Worm (Caenorhabditis elegans) whole organism, L2 larva: Measurements from ENCODE around the gene lgc-9.

Experiments
- C34F6.9 ChIP-seq: fragments of 150-350 bp; optimal IDR thresholded peaks from 2 replicates; lab custom pipeline; 2014; ENCODE audit warnings: missing biosample characterization, missing genetic modification characterization
- F13H6.1 ChIP-seq: sonication (generic microtip); optimal IDR thresholded peaks from 2 replicates; lab custom pipeline; 2016; ENCODE audit warnings: missing genetic modification characterization, missing compliant biosample characterization
- R02D3.7 ChIP-seq: fragments of 150-350 bp; optimal IDR thresholded peaks from 2 replicates; lab custom pipeline; 2014; ENCODE audit warnings: missing biosample characterization, missing genetic modification characterization
- Y55F3AM.14 ChIP-seq: fragments of 200-800 bp; sonication (Bioruptor generic); optimal IDR thresholded peaks from 2 replicates; lab custom pipeline; 2018; ENCODE audit warnings: mild to moderate bottlenecking, missing genetic modification characterization, missing compliant biosample characterization
- ZK546.5 ChIP-seq: sonication (generic microtip); optimal IDR thresholded peaks from 2 replicates; lab custom pipeline; 2017; ENCODE audit warnings: missing biosample characterization, missing genetic modification characterization
- alr-1 ChIP-seq: fragments of 150-350 bp; optimal IDR thresholded peaks from 2 replicates; lab custom pipeline; 2014; ENCODE audit warnings: missing biosample characterization, missing genetic modification characterization
- aly-2 ChIP-seq: fragments of 150-350 bp; optimal IDR thresholded peaks from 2 replicates; lab custom pipeline; 2014; ENCODE audit warnings: missing biosample characterization, missing genetic modification characterization
- ama-1 ChIP-seq: fragments of 150-350 bp; optimal IDR thresholded peaks from 2 replicates; lab custom pipeline; 2018; ENCODE audit warnings: inconsistent platforms
- blmp-1 ChIP-seq: sonication (generic microtip); optimal IDR thresholded peaks from 2 replicates; lab custom pipeline; 2017; ENCODE audit warnings: missing genetic modification characterization, mild to moderate bottlenecking, missing compliant biosample characterization, antibody characterized with exemption, moderate library complexity; ENCODE audit not compliant: insufficient read depth
- ceh-16 ChIP-seq: fragments of 150-350 bp; optimal IDR thresholded peaks from 2 replicates; lab custom pipeline; 2014; ENCODE audit warnings: missing biosample characterization, missing genetic modification characterization
- ceh-82 ChIP-seq: fragments of 150-350 bp; optimal IDR thresholded peaks from 2 replicates; lab custom pipeline; 2014; ENCODE audit warnings: missing biosample characterization, missing genetic modification characterization
- crh-2 ChIP-seq: sonication (generic microtip); optimal IDR thresholded peaks from 2 replicates; lab custom pipeline; 2017; ENCODE audit warnings: missing biosample characterization, missing genetic modification characterization
- dmd-4 ChIP-seq: sonication (generic microtip); optimal IDR thresholded peaks from 2 replicates; lab custom pipeline; 2017; ENCODE audit warnings: missing biosample characterization, missing genetic modification characterization
- egl-27 ChIP-seq: sonication (generic microtip); optimal IDR thresholded peaks from 3 replicates; lab custom pipeline; 2017; ENCODE audit warnings: missing biosample characterization, missing genetic modification reagents, missing genetic modification characterization
- elt-1 ChIP-seq: fragments of 150-350 bp; optimal IDR thresholded peaks from 2 replicates; lab custom pipeline; 2014; ENCODE audit warnings: missing biosample characterization, missing genetic modification characterization
- elt-3 ChIP-seq: sonication (generic microtip); optimal IDR thresholded peaks from 2 replicates; lab custom pipeline; 2017; ENCODE audit warnings: missing biosample characterization, missing genetic modification characterization
- gmeb-1 ChIP-seq: fragments of 150-350 bp; optimal IDR thresholded peaks from 2 replicates; lab custom pipeline; 2014; ENCODE audit warnings: missing biosample characterization, missing genetic modification characterization
- lin-11 ChIP-seq: fragments of 150-350 bp; sonication (generic microtip); optimal IDR thresholded peaks from 2 replicates; lab custom pipeline; 2014; ENCODE audit warnings: missing biosample characterization, missing genetic modification characterization, inconsistent platforms, mixed read lengths
- lin-13 ChIP-seq: fragments of 150-350 bp; optimal IDR thresholded peaks from 2 replicates; lab custom pipeline; 2014; ENCODE audit warnings: missing biosample characterization, missing genetic modification reagents, missing genetic modification characterization
- lin-39 ChIP-seq: fragments of 150-350 bp; optimal IDR thresholded peaks from 2 replicates; lab custom pipeline; 2014; ENCODE audit warnings: missing biosample characterization, missing genetic modification reagents, missing genetic modification characterization
- lsy-2 ChIP-seq, 2 experiments: fragments of 150-350 bp in 1 of 2; sonication (generic microtip) in 1 of 2; optimal IDR thresholded peaks; 2 replicates each; lab custom pipeline; 2014 to 2017; ENCODE audit warnings: missing biosample characterization in 2 of 2, missing genetic modification characterization in 2 of 2
- mbf-1 ChIP-seq: sonication (generic microtip); optimal IDR thresholded peaks from 2 replicates; lab custom pipeline; 2017; ENCODE audit warnings: missing biosample characterization, missing genetic modification characterization
- mdl-1 ChIP-seq, 2 experiments: fragments of 150-350 bp in 1 of 2; sonication (generic microtip) in 1 of 2; optimal IDR thresholded peaks; 2 replicates each; lab custom pipeline; 2017; ENCODE audit warnings: missing biosample characterization in 2 of 2, missing genetic modification characterization in 2 of 2
- nhr-10 ChIP-seq: sonication (generic microtip); optimal IDR thresholded peaks from 2 replicates; lab custom pipeline; 2017; ENCODE audit warnings: missing biosample characterization, missing genetic modification characterization
- nhr-11 ChIP-seq: fragments of 150-350 bp; optimal IDR thresholded peaks from 2 replicates; lab custom pipeline; 2014; ENCODE audit warnings: missing biosample characterization, missing genetic modification characterization
- nhr-12 ChIP-seq: fragments of 150-350 bp; optimal IDR thresholded peaks from 2 replicates; lab custom pipeline; 2014; ENCODE audit warnings: missing biosample characterization, missing genetic modification characterization
- nhr-21 ChIP-seq: fragments of 150-350 bp; optimal IDR thresholded peaks from 2 replicates; lab custom pipeline; 2014; ENCODE audit warnings: missing biosample characterization, missing genetic modification characterization
- nhr-23 ChIP-seq: fragments of 150-350 bp; optimal IDR thresholded peaks from 2 replicates; lab custom pipeline; 2014; ENCODE audit warnings: missing biosample characterization, missing genetic modification reagents, missing genetic modification characterization
- nhr-237 ChIP-seq: fragments of 150-350 bp; optimal IDR thresholded peaks from 2 replicates; lab custom pipeline; 2014; ENCODE audit warnings: missing biosample characterization, missing genetic modification characterization
- nhr-25 ChIP-seq: fragments of 150-350 bp; sonication (generic microtip); optimal IDR thresholded peaks from 3 replicates; lab custom pipeline; 2014; ENCODE audit warnings: missing biosample characterization, missing genetic modification characterization
- nhr-6 ChIP-seq: fragments of 150-350 bp; optimal IDR thresholded peaks from 2 replicates; lab custom pipeline; 2014; ENCODE audit warnings: missing biosample characterization, missing genetic modification characterization
- nhr-77 ChIP-seq: fragments of 150-350 bp; optimal IDR thresholded peaks from 2 replicates; lab custom pipeline; 2014; ENCODE audit warnings: missing biosample characterization, missing genetic modification characterization
- peb-1 ChIP-seq: fragments of 150-350 bp; optimal IDR thresholded peaks from 2 replicates; lab custom pipeline; 2014; ENCODE audit warnings: missing biosample characterization, missing genetic modification characterization
- sma-3 ChIP-seq: sonication (generic microtip); optimal IDR thresholded peaks from 2 replicates; lab custom pipeline; 2016; ENCODE audit warnings: missing genetic modification reagents, missing genetic modification characterization, missing compliant biosample characterization
- sma-9 ChIP-seq, 2 experiments: fragments of 150-350 bp in 1 of 2; sonication (generic microtip) in 1 of 2; optimal IDR thresholded peaks; 2 replicates each; lab custom pipeline; 2014 to 2016; ENCODE audit warnings: missing genetic modification characterization in 2 of 2, mild to moderate bottlenecking in 1 of 2, missing biosample characterization in 1 of 2, missing compliant biosample characterization in 1 of 2, missing genetic modification reagents in 1 of 2, moderate library complexity in 1 of 2
- snpc-4 ChIP-seq: fragments of 150-350 bp; optimal IDR thresholded peaks from 2 replicates; lab custom pipeline; 2014; ENCODE audit warnings: missing biosample characterization, missing genetic modification characterization
- unc-39 ChIP-seq: fragments of 150-350 bp; optimal IDR thresholded peaks from 2 replicates; lab custom pipeline; 2014; ENCODE audit warnings: missing biosample characterization, missing genetic modification characterization
- unc-55 ChIP-seq: fragments of 150-350 bp; sonication (generic microtip); optimal IDR thresholded peaks from 3 replicates; lab custom pipeline; 2014; ENCODE audit warnings: missing biosample characterization, missing genetic modification reagents, missing genetic modification characterization
- unc-62 ChIP-seq: fragments of 150-350 bp; optimal IDR thresholded peaks from 2 replicates; lab custom pipeline; 2014; ENCODE audit warnings: missing biosample characterization, missing genetic modification reagents, missing genetic modification characterization
- zag-1 ChIP-seq: fragments of 150-350 bp; optimal IDR thresholded peaks from 2 replicates; lab custom pipeline; 2014; ENCODE audit warnings: missing biosample characterization, missing genetic modification characterization
- ztf-1 ChIP-seq: fragments of 200-800 bp; sonication (Bioruptor generic); conservative IDR thresholded peaks from 2 replicates; pipeline ENCODE4 v1.3.6; 2022; ENCODE audit warnings: missing genetic modification characterization, missing compliant biosample characterization
- ztf-11 ChIP-seq: sonication (generic microtip); optimal IDR thresholded peaks from 2 replicates; lab custom pipeline; 2017; ENCODE audit warnings: missing biosample characterization, missing genetic modification characterization
- ztf-4 ChIP-seq: fragments of 150-350 bp; optimal IDR thresholded peaks from 2 replicates; lab custom pipeline; 2014; ENCODE audit warnings: missing biosample characterization, missing genetic modification characterization

Gene lgc-9

DNA sequence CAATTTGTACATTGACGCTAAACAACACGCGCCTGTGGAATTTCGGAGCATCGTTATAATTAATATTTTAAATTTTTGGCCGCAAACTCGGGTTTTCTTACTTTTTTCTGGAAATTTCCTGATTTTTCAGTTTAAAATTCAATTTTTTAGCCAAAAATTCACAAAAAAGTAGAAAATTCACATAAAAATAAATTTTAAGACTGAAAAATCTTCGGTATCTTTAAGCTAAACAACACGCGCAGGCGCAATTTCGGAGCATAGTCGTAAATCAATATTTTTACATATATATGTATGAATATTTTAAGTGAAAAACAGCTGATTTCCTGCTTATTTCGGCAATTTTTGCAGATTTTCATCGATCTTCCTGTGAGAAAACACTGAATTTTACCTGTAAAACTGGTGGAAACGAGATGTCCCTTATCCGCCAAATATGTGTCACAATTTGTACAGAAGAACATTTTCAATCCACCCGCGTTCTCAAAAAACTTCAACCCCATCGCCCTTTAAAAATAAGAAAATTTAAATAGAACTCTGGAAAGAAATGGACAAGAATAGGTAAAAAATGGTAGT is 33.1 kb upstream of the lgc-9 start, which contains the start of gene B0546.3:
TSS of gene B0546.3 (minus strand) at position 504 of the 570 bp plus-strand sequence.
- TF ChIP-seq peb-1 (tag; lab: Kevin White, UChicago) (no peak), ama-1 (lab: Kevin White, UChicago) (peak; percentile 71), lsy-2 (tag; optimal IDR thresholded peaks at IDR 0.05; lab: Kevin White, UChicago) (peak in 1 of 2 experiments; percentile 19)
- TF ChIP-seq, all 48 proteins: peak for 2

DNA sequence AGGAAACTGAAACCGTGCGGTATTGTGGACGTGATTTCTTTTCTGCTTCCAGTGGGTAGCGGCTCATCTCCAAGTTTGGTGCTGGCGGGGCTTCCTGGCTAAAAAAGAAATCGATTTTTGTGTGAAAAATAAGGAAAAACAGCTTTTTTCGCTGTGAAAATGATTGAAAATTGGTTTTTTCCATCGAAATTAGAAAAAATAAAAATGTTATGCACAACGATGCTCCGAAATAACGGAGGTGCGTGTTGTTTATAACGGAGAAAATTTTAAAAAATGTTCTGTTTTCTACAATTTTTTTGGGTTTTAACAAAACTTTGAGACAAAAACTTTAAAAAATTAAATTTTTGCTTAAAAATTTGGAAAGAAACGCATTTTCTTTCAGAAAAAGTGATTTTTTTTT is 32.3 kb upstream of the lgc-9 start:
- TF ChIP-seq lsy-2 (tag; optimal IDR thresholded peaks at IDR 0.05; lab: Kevin White, UChicago) (peak in 1 of 2 experiments; percentile 3), lin-39 (tag; lab: Kevin White, UChicago) (no peak), Y55F3AM.14 (GFP tag; lab: Kevin White, UChicago) (no peak), unc-55 (GFP tag; lab: Kevin White, UChicago) (peak; percentile 16), elt-1 (tag; lab: Kevin White, UChicago) (no peak), ceh-16 (tag; lab: Kevin White, UChicago) (no peak), nhr-11 (tag; lab: Kevin White, UChicago) (no peak), elt-3 (tag; lab: Kevin White, UChicago) (no peak), F13H6.1 (tag; lab: Kevin White, UChicago) (no peak), unc-62 (GFP tag; lab: Kevin White, UChicago) (no peak), aly-2 (tag; lab: Kevin White, UChicago) (no peak), nhr-237 (tag; lab: Kevin White, UChicago) (no peak), lin-11 (tag; lab: Kevin White, UChicago) (no peak)

DNA sequence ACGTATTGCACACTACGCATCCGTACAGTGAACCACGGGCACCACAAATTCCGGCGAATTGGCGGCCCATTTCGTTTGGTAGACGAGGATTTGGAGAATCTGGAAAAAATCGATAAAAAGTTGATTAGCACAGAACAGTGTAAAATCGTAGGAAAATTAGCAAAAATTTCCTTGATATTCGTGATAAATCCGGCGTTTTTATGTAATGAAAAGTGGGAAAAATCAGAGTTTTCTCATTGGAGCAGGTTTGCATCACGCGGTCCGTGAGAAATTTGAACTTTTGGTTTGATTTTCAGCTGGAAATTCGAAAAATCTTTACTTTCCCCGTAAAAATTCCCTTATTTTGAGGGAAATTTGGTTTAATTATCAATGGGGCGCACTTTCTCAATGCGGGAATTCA is 31.4 kb upstream of the lgc-9 start, which contains the start of gene B0546.4:
TSS of gene B0546.4 (minus strand) at position 101 of the 400 bp plus-strand sequence.
- TF ChIP-seq crh-2 (tag; lab: Kevin White, UChicago) (no peak), nhr-12 (tag; lab: Kevin White, UChicago) (no peak), ceh-16 (tag; lab: Kevin White, UChicago) (no peak), nhr-23 (no peak), nhr-77 (no peak), snpc-4 (tag; lab: Kevin White, UChicago) (no peak), zag-1 (tag; lab: Kevin White, UChicago) (no peak), unc-39 (tag; lab: Kevin White, UChicago) (no peak), sma-3 (no peak), nhr-6 (no peak), unc-55 (GFP tag; lab: Kevin White, UChicago) (no peak), nhr-25 (tag; lab: Kevin White, UChicago) (no peak), R02D3.7 (tag; lab: Kevin White, UChicago) (no peak), nhr-237 (tag; lab: Kevin White, UChicago) (no peak), ZK546.5 (tag; lab: Kevin White, UChicago) (no peak), sma-9 (GFP tag; optimal IDR thresholded peaks at IDR 0.05; lab: Kevin White, UChicago) (no peak), sma-9 (tag; optimal IDR thresholded peaks at IDR 0.05; lab: Kevin White, UChicago) (no peak), alr-1 (tag; lab: Kevin White, UChicago) (no peak)

DNA sequence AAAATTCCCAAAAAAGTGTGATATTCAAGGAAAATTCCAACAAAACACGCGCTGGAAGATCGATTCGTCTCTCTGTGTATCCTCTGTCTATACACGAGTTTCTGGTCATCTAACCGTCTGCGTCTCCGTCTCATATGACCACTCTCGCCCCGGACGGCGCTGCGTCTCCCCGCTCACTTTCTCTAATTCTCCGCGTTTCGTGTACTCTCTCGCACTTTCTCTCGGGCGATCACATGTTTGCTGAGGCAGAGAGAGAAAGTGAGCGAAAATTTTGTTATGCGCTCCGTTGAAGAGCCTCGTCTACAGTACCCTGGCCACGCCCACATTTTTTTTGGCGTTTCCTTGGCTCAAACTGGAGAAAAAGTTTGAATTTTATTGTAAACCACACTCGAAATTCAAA is 30.9 kb upstream of the lgc-9 start:
- no peak for TF ChIP-seq ama-1 (lab: Kevin White, UChicago)
- no peak for TF ChIP-seq alr-1 (tag; lab: Kevin White, UChicago)
- TF ChIP-seq ceh-82 (tag; lab: Kevin White, UChicago), result peak; percentile 71
- TF ChIP-seq ztf-4 (tag; lab: Kevin White, UChicago), result peak; percentile 81
- no peak for TF ChIP-seq mbf-1 (tag; lab: Kevin White, UChicago)
- TF ChIP-seq ztf-11 (tag; lab: Kevin White, UChicago), result no peak
- peak; percentile 16 for TF ChIP-seq ceh-16 (tag; lab: Kevin White, UChicago)
- TF ChIP-seq nhr-23, result no peak
- peak; percentile 90 for TF ChIP-seq nhr-25 (tag; lab: Kevin White, UChicago)
- peak; percentile 70 for TF ChIP-seq Y55F3AM.14 (GFP tag; lab: Kevin White, UChicago)
- peak; percentile 86 for TF ChIP-seq lin-11 (tag; lab: Kevin White, UChicago)
- TF ChIP-seq lsy-2 (tag; optimal IDR thresholded peaks at IDR 0.05; lab: Kevin White, UChicago), result peak; percentile 85 to 96
- no peak for TF ChIP-seq nhr-12 (tag; lab: Kevin White, UChicago)
- TF ChIP-seq nhr-10, result peak; percentile 9
- peak; percentile 81 for TF ChIP-seq lin-13 (GFP tag; lab: Kevin White, UChicago)
- TF ChIP-seq ZK546.5 (tag; lab: Kevin White, UChicago), result no peak
- TF ChIP-seq elt-3 (tag; lab: Kevin White, UChicago), result no peak
- no peak for TF ChIP-seq unc-39 (tag; lab: Kevin White, UChicago)
- no peak for TF ChIP-seq lin-39 (tag; lab: Kevin White, UChicago)
- TF ChIP-seq gmeb-1 (tag; lab: Kevin White, UChicago), result peak; percentile 88
- no peak for TF ChIP-seq nhr-11 (tag; lab: Kevin White, UChicago)
- peak; percentile 84 for TF ChIP-seq unc-55 (GFP tag; lab: Kevin White, UChicago)
- peak; percentile 96 for TF ChIP-seq C34F6.9
- TF ChIP-seq egl-27 (tag; lab: Kevin White, UChicago), result peak; percentile 82
- no peak for TF ChIP-seq nhr-77
- no peak for TF ChIP-seq ztf-1 (GFP tag; lab: Robert Waterston, UW)
- peak; percentile 95 for TF ChIP-seq blmp-1 (tag; lab: Kevin White, UChicago)
- TF ChIP-seq sma-9 (GFP tag; optimal IDR thresholded peaks at IDR 0.05; lab: Kevin White, UChicago), result peak; percentile 88
- no peak for TF ChIP-seq sma-9 (tag; optimal IDR thresholded peaks at IDR 0.05; lab: Kevin White, UChicago)
- TF ChIP-seq zag-1 (tag; lab: Kevin White, UChicago), result peak; percentile 48
- TF ChIP-seq sma-3, result peak; percentile 87
- peak; percentile 75 to 93 for TF ChIP-seq mdl-1 (tag; optimal IDR thresholded peaks at IDR 0.05; lab: Kevin White, UChicago)
- no peak for TF ChIP-seq dmd-4
- peak; percentile 91 for TF ChIP-seq nhr-21 (tag; lab: Kevin White, UChicago)
